Worm (Caenorhabditis elegans): ENCODE data around the gene nep-15.

nep-15 gene

DNA sequence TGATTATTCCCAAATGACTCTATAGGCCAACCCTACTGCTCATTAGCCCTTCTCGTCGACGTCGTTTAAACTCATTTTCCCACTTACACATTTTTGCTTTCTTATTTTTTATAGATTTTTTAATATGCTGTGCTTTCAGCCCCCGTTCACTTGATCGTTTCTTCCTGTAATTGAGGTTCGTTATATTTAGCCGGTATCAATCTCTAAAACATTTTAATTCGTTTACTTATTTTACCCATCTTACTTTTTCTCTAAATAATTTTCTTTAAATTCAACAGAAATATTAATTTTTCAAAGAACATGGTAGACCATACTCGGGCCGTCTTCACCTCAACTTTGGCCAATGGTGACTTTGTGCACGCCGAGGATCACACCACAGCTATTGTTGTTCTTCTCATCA is 30.3 kb upstream of the nep-15 start, which contains the start of gene F55E10.1:
F55E10.1 (plus strand) TSS at position 301 of the 400 bp plus-strand sequence.
- TF ChIP-seq lsy-2 (tag; optimal IDR thresholded peaks at IDR 0.05) = no peak
- no peak for TF ChIP-seq rnt-1 (tag; optimal IDR thresholded peaks at IDR 0.05)
- no peak for TF ChIP-seq nhr-237 (tag; optimal IDR thresholded peaks at IDR 0.05)
- no peak for TF ChIP-seq nhr-47 (tag; optimal IDR thresholded peaks at IDR 0.05)
- TF ChIP-seq zag-1 (tag; optimal IDR thresholded peaks at IDR 0.05) = no peak
- TF ChIP-seq ztf-4 (tag; optimal IDR thresholded peaks at IDR 0.05) = no peak
- TF ChIP-seq aha-1 (tag; optimal IDR thresholded peaks at IDR 0.05) = no peak
- TF ChIP-seq pqm-1 (tag; optimal IDR thresholded peaks at IDR 0.05) = no peak
- TF ChIP-seq egl-13 (tag; optimal IDR thresholded peaks at IDR 0.05) = no peak
- no peak for TF ChIP-seq hlh-4 (tag; optimal IDR thresholded peaks at IDR 0.05)
- TF ChIP-seq fkh-4 (tag; optimal IDR thresholded peaks at IDR 0.05; ENCODE audit: borderline replicate concordance) = no peak
- TF ChIP-seq unc-62 (GFP tag; optimal IDR thresholded peaks at IDR 0.05) = no peak
- TF ChIP-seq C34B4.2 (tag; optimal IDR thresholded peaks at IDR 0.05) = no peak
- no peak for TF ChIP-seq nhr-90 (tag; optimal IDR thresholded peaks at IDR 0.05; ENCODE audit: poor library complexity)
- no peak for TF ChIP-seq fos-1 (tag; optimal IDR thresholded peaks at IDR 0.05)
- TF ChIP-seq nhr-84 (tag; optimal IDR thresholded peaks at IDR 0.05) = no peak
- no peak for TF ChIP-seq xbp-1 (tag; optimal IDR thresholded peaks at IDR 0.05)
- TF ChIP-seq C16A3.4 (tag; optimal IDR thresholded peaks at IDR 0.05) = no peak
- no peak for TF ChIP-seq fkh-10 (GFP tag; optimal IDR thresholded peaks at IDR 0.05)

DNA sequence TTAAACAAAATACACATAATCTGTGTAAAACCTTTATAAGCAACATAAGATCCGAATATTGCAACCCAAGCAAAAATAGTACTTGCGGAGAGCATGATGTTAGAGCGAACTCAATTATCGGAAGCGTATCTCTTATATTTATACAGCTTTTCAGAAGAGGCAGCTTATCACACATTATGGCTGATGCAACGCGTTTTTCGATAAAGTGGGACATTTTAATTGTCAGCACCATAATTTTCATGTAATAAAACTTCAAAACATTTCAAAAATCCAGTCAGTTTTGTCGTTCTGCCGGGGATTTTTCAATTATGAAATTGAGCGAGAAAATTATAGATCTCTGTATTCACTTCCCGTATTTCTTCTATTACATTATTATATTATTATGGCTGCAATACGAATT is 25.8 kb upstream of the nep-15 start, which contains the start of gene drd-5:
drd-5 (minus strand) TSS at position 101 of the 400 bp plus-strand sequence.
- TF ChIP-seq ces-1 (GFP tag; optimal IDR thresholded peaks at IDR 0.05) = no peak
- TF ChIP-seq unc-30 (tag; optimal IDR thresholded peaks at IDR 0.05) = no peak
- TF ChIP-seq aly-2 (tag; optimal IDR thresholded peaks at IDR 0.05) = no peak
- no peak for TF ChIP-seq lin-15B (tag; optimal IDR thresholded peaks at IDR 0.05)
- TF ChIP-seq fkh-8 (tag; optimal IDR thresholded peaks at IDR 0.05) = no peak
- no peak for TF ChIP-seq rnt-1 (tag; optimal IDR thresholded peaks at IDR 0.05)
- TF ChIP-seq lin-13 (GFP tag; optimal IDR thresholded peaks at IDR 0.05) = no peak
- no peak for TF ChIP-seq lin-14 (GFP tag; optimal IDR thresholded peaks at IDR 0.05)
- TF ChIP-seq nhr-47 (tag; optimal IDR thresholded peaks at IDR 0.05) = no peak
- no peak for TF ChIP-seq nhr-12 (tag; optimal IDR thresholded peaks at IDR 0.05)
- TF ChIP-seq irx-1 (tag; optimal IDR thresholded peaks at IDR 0.05) = no peak
- no peak for TF ChIP-seq nhr-90 (tag; optimal IDR thresholded peaks at IDR 0.05; ENCODE audit: poor library complexity)
- TF ChIP-seq dpl-1 (GFP tag; optimal IDR thresholded peaks at IDR 0.05) = no peak
- no peak for TF ChIP-seq lin-35 (GFP tag; optimal IDR thresholded peaks at IDR 0.05)
- no peak for TF ChIP-seq nhr-28 (tag; optimal IDR thresholded peaks at IDR 0.05)
- no peak for TF ChIP-seq ceh-63 (GFP tag; optimal IDR thresholded peaks at IDR 0.05)
- TF ChIP-seq fkh-4 (tag; optimal IDR thresholded peaks at IDR 0.05; ENCODE audit: borderline replicate concordance) = no peak
- TF ChIP-seq lir-3 (tag; optimal IDR thresholded peaks at IDR 0.05; ENCODE audit: poor library complexity) = no peak

DNA sequence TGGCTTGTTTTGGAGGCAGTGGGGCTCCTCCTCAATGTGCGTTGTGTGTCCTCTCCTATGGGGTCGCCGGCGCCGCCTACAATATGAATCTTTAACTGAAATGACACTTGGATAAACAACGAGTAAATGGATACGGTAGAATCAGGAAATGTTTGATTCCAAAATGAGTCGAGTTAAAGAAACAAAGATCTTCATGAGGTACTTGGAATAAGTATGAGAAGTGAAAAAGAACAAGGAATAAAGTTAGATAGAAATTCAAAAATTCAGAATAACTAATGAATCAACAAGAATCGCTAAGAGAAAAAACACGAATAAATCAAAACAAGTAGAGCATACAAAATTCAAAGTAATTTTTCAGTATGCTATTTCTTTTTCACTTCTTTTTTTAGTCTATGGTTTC is 21.0 kb upstream of the nep-15 start, which contains the start of gene npr-28:
npr-28 (minus strand) TSS at position 101 of the 400 bp plus-strand sequence.
- TF ChIP-seq nhr-47 (tag; optimal IDR thresholded peaks at IDR 0.05) (no peak), ceh-88 (GFP tag; IDR thresholded peaks at IDR 0.05) (no peak), pag-3 (tag; optimal IDR thresholded peaks at IDR 0.05; ENCODE audit: borderline replicate concordance, insufficient read depth) (no peak), ceh-63 (GFP tag; optimal IDR thresholded peaks at IDR 0.05) (no peak), efl-1 (optimal IDR thresholded peaks at IDR 0.05) (no peak), efl-1 (GFP tag; optimal IDR thresholded peaks at IDR 0.05 in 1 of 2) (peak in 1 of 2 experiments; percentile 21), lin-15B (tag; optimal IDR thresholded peaks at IDR 0.05) (no peak)

DNA sequence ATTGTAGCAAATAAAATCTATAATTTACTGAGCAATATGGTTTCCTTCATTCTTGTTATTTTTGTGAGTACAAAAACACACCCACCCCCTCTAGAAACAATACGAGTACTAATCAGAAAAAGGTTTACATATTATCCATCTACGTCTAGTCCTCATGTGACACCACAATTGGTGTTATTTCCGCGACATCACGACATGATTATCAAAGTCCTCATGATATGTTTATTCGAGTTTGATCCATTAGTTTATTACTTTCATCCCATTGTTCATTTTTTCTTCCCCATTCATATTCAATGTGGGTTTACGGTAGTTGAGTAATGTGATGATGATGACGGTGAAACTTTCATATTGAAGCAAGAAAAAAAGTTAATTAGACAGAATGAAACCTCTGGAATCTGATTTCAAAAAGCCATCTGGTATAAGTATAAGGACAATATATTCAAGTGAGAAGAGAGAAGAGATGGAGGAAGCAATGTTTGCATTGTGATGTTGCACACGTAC is 17.7 kb upstream of the nep-15 start:
- TF ChIP-seq pax-3 (tag; optimal IDR thresholded peaks at IDR 0.05) (peak; percentile 46), fkh-8 (tag; optimal IDR thresholded peaks at IDR 0.05) (peak; percentile 26), alr-1 (tag; optimal IDR thresholded peaks at IDR 0.05; ENCODE audit: borderline replicate concordance) (no peak), lsy-2 (tag; optimal IDR thresholded peaks at IDR 0.05) (no peak), egl-27 (tag; optimal IDR thresholded peaks at IDR 0.05) (no peak), nhr-47 (tag; optimal IDR thresholded peaks at IDR 0.05) (peak; percentile 1), unc-30 (tag; optimal IDR thresholded peaks at IDR 0.05) (no peak), nhr-237 (tag; optimal IDR thresholded peaks at IDR 0.05) (no peak), efl-3 (GFP tag; optimal IDR thresholded peaks at IDR 0.05) (no peak), nhr-77 (tag; optimal IDR thresholded peaks at IDR 0.05) (no peak), nhr-90 (tag; optimal IDR thresholded peaks at IDR 0.05; ENCODE audit: poor library complexity) (no peak), lin-13 (GFP tag; optimal IDR thresholded peaks at IDR 0.05) (no peak), sptf-1 (tag; optimal IDR thresholded peaks at IDR 0.05) (no peak), sox-4 (tag; optimal IDR thresholded peaks at IDR 0.05) (peak; percentile 7), zip-4 (GFP tag; optimal IDR thresholded peaks at IDR 0.05) (no peak), lir-3 (tag; optimal IDR thresholded peaks at IDR 0.05; ENCODE audit: poor library complexity) (no peak), rnt-1 (tag; optimal IDR thresholded peaks at IDR 0.05) (no peak), nhr-71 (tag; optimal IDR thresholded peaks at IDR 0.05) (peak; percentile 31)
